Worm (Caenorhabditis elegans) whole organism, young adult: ENCODE measurements around the gene lec-7.

ENCODE experiments used
- F23B12.7 ChIP-seq: sonication (generic microtip); optimal IDR thresholded peaks from 2 replicates; lab custom pipeline; 2017; ENCODE audit warnings: missing genetic modification characterization, mild to moderate bottlenecking, missing compliant biosample characterization, antibody characterized with exemption, moderate library complexity; ENCODE audit not compliant: insufficient read depth
- F37B4.10 ChIP-seq: fragments of 200-800 bp; sonication (Bioruptor generic); IDR thresholded peaks from 2 replicates; pipeline ENCODE4 v1.3.6; 2022; ENCODE audit warnings: missing genetic modification characterization, missing compliant biosample characterization
- F39B2.1 ChIP-seq: fragments of 200-800 bp; sonication (Bioruptor generic); IDR thresholded peaks from 2 replicates; pipeline ENCODE4 v1.3.6; 2022; ENCODE audit warnings: missing genetic modification reagents, missing genetic modification characterization, missing compliant biosample characterization
- K11D2.4 ChIP-seq: fragments of 200-800 bp; sonication (Bioruptor generic); IDR thresholded peaks from 2 replicates; pipeline ENCODE4 v1.3.6; 2022; ENCODE audit warnings: missing genetic modification reagents, missing genetic modification characterization, missing compliant biosample characterization
- T07F8.4 ChIP-seq: sonication (generic microtip); optimal IDR thresholded peaks from 2 replicates; lab custom pipeline; 2016; ENCODE audit warnings: mild to moderate bottlenecking, missing genetic modification characterization, moderate library complexity, missing compliant biosample characterization
- T26A5.8 ChIP-seq: sonication (generic microtip); optimal IDR thresholded peaks from 2 replicates; lab custom pipeline; 2016; ENCODE audit warnings: missing genetic modification characterization, missing compliant biosample characterization
- Y53G8AR.9 ChIP-seq: fragments of 200-800 bp; sonication (Bioruptor generic); conservative IDR thresholded peaks from 2 replicates; pipeline ENCODE4 v1.3.6; 2022; ENCODE audit warnings: missing genetic modification reagents, missing genetic modification characterization, missing compliant biosample characterization
- Y56A3A.18 ChIP-seq: fragments of 200-800 bp; sonication (Bioruptor generic); IDR thresholded peaks from 2 replicates; pipeline ENCODE4 v1.3.6; 2022; ENCODE audit warnings: missing genetic modification reagents, missing genetic modification characterization, missing compliant biosample characterization
- Y67H2A.10 ChIP-seq: fragments of 200-800 bp; sonication (Bioruptor generic); conservative IDR thresholded peaks from 2 replicates; pipeline ENCODE4 v1.3.6; 2022; ENCODE audit warnings: missing genetic modification reagents, missing genetic modification characterization, missing compliant biosample characterization
- Y79H2A.3 ChIP-seq: fragments of 200-800 bp; sonication (Bioruptor generic); conservative IDR thresholded peaks from 2 replicates; pipeline ENCODE4 v1.3.6; 2022; ENCODE audit warnings: missing genetic modification reagents, missing genetic modification characterization, missing compliant biosample characterization
- akir-1 ChIP-seq: fragments of 200-800 bp; sonication (Bioruptor generic); optimal IDR thresholded peaks from 2 replicates; lab custom pipeline; 2018; ENCODE audit warnings: mild to moderate bottlenecking, missing genetic modification characterization, moderate library complexity, missing compliant biosample characterization
- attf-5 ChIP-seq: fragments of 200-800 bp; sonication (Bioruptor generic); optimal IDR thresholded peaks from 2 replicates; lab custom pipeline; 2018; ENCODE audit warnings: mild to moderate bottlenecking, missing genetic modification characterization, missing compliant biosample characterization
- ceh-58 ChIP-seq: fragments of 200-800 bp; sonication (Bioruptor generic); IDR thresholded peaks from 2 replicates; pipeline ENCODE4 v1.3.6; 2022; ENCODE audit warnings: missing genetic modification characterization, missing compliant biosample characterization
- ceh-91 ChIP-seq: fragments of 200-800 bp; sonication (Bioruptor generic); IDR thresholded peaks from 2 replicates; pipeline ENCODE4 v1.3.6; 2022; ENCODE audit warnings: missing genetic modification reagents, missing genetic modification characterization, missing compliant biosample characterization
- die-1 ChIP-seq: sonication (generic microtip); optimal IDR thresholded peaks from 2 replicates; lab custom pipeline; 2016; ENCODE audit warnings: missing genotype, mild to moderate bottlenecking, missing genetic modification characterization, missing compliant biosample characterization
- dox-1 ChIP-seq: fragments of 200-800 bp; sonication (Bioruptor generic); IDR thresholded peaks from 2 replicates; pipeline ENCODE4 v1.3.6; 2022; ENCODE audit warnings: missing genetic modification reagents, missing genetic modification characterization, missing compliant biosample characterization
- gei-17 ChIP-seq: fragments of 200-800 bp; sonication (Bioruptor generic); optimal IDR thresholded peaks from 2 replicates; lab custom pipeline; 2018; ENCODE audit warnings: mild to moderate bottlenecking, missing genetic modification characterization, missing compliant biosample characterization
- him-1 ChIP-seq: sonication (generic microtip); optimal IDR thresholded peaks from 2 replicates; lab custom pipeline; 2016; ENCODE audit warnings: missing genotype, missing genetic modification reagents, missing genetic modification characterization, missing compliant biosample characterization
- hlh-12 ChIP-seq: sonication (generic microtip); optimal IDR thresholded peaks from 2 replicates; lab custom pipeline; 2016; ENCODE audit warnings: missing genetic modification characterization, missing compliant biosample characterization
- hmg-1.2 ChIP-seq: fragments of 200-800 bp; sonication (Bioruptor generic); IDR thresholded peaks from 2 replicates; pipeline ENCODE4 v1.3.6; 2022; ENCODE audit warnings: missing genetic modification reagents, missing genetic modification characterization, missing compliant biosample characterization
- hmg-20 ChIP-seq: fragments of 200-800 bp; sonication (Bioruptor generic); IDR thresholded peaks from 2 replicates; pipeline ENCODE4 v1.3.6; 2022; ENCODE audit warnings: missing genetic modification reagents, missing genetic modification characterization, missing compliant biosample characterization
- hrde-1 ChIP-seq: sonication (generic microtip); optimal IDR thresholded peaks from 2 replicates; lab custom pipeline; 2016; ENCODE audit warnings: missing genetic modification characterization, mild to moderate bottlenecking, missing compliant biosample characterization, moderate library complexity, missing genotype, missing genetic modification reagents, borderline replicate concordance
- hsf-1 ChIP-seq: fragments of 200-800 bp; sonication (Bioruptor generic); IDR thresholded peaks from 2 replicates; pipeline ENCODE4 v1.3.6; 2022; ENCODE audit warnings: missing genetic modification reagents, missing genetic modification characterization, missing compliant biosample characterization
- let-526 ChIP-seq: fragments of 200-800 bp; sonication (Bioruptor generic); IDR thresholded peaks from 2 replicates; pipeline ENCODE4 v1.3.6; 2022; ENCODE audit warnings: missing genetic modification reagents, missing genetic modification characterization, missing compliant biosample characterization
- lin-26 ChIP-seq: fragments of 200-800 bp; sonication (Bioruptor generic); IDR thresholded peaks from 2 replicates; pipeline ENCODE4 v1.3.6; 2022; ENCODE audit warnings: missing genetic modification reagents, missing genetic modification characterization, missing compliant biosample characterization
- lin-40 ChIP-seq: sonication (generic microtip); optimal IDR thresholded peaks from 2 replicates; lab custom pipeline; 2016; ENCODE audit warnings: missing genetic modification characterization, mild to moderate bottlenecking, missing compliant biosample characterization, missing genotype, missing genetic modification reagents
- lsy-27 ChIP-seq: sonication (generic microtip); optimal IDR thresholded peaks from 2 replicates; lab custom pipeline; 2017; ENCODE audit warnings: missing genetic modification characterization, mild to moderate bottlenecking, missing compliant biosample characterization, antibody characterized with exemption, missing genotype, borderline replicate concordance; ENCODE audit not compliant: insufficient read depth
- nfya-1 ChIP-seq: sonication (generic microtip); optimal IDR thresholded peaks from 2 replicates; lab custom pipeline; 2017; ENCODE audit warnings: antibody characterized with exemption, missing compliant biosample characterization, missing genetic modification characterization, borderline replicate concordance; ENCODE audit not compliant: insufficient read depth
- nfyb-1 ChIP-seq: fragments of 200-800 bp; sonication (Bioruptor generic); IDR thresholded peaks from 2 replicates; pipeline ENCODE4 v1.3.6; 2022; ENCODE audit warnings: missing genetic modification reagents, missing genetic modification characterization, missing compliant biosample characterization
- sea-2 ChIP-seq: fragments of 200-800 bp; sonication (Bioruptor generic); IDR thresholded peaks from 2 replicates; pipeline ENCODE4 v1.3.6; 2022; ENCODE audit warnings: missing genetic modification characterization, missing compliant biosample characterization
- snpc-1.1 ChIP-seq: sonication (generic microtip); optimal IDR thresholded peaks from 2 replicates; lab custom pipeline; 2017; ENCODE audit warnings: missing genetic modification characterization, mild to moderate bottlenecking, missing compliant biosample characterization, antibody characterized with exemption, moderate library complexity, missing genotype, missing genetic modification reagents; ENCODE audit not compliant: insufficient read depth
- somi-1 ChIP-seq: fragments of 200-800 bp; sonication (Bioruptor generic); optimal IDR thresholded peaks from 2 replicates; lab custom pipeline; 2018; ENCODE audit warnings: mild to moderate bottlenecking, missing genetic modification characterization, missing compliant biosample characterization
- tlf-1 ChIP-seq: fragments of 200-800 bp; sonication (Bioruptor generic); optimal IDR thresholded peaks from 2 replicates; lab custom pipeline; 2018; ENCODE audit warnings: mild to moderate bottlenecking, missing genetic modification characterization, missing compliant biosample characterization
- ztf-22 ChIP-seq: fragments of 200-800 bp; sonication (Bioruptor generic); optimal IDR thresholded peaks from 2 replicates; lab custom pipeline; 2018; ENCODE audit warnings: mild to moderate bottlenecking, missing genetic modification characterization, moderate library complexity, missing compliant biosample characterization
- ztf-25 ChIP-seq: fragments of 200-800 bp; sonication (Bioruptor generic); IDR thresholded peaks from 2 replicates; pipeline ENCODE4 v1.3.6; 2022; ENCODE audit warnings: missing genetic modification reagents, missing genetic modification characterization, missing compliant biosample characterization
- ztf-3 ChIP-seq: fragments of 200-800 bp; sonication (Bioruptor generic); optimal IDR thresholded peaks from 2 replicates; lab custom pipeline; 2018; ENCODE audit warnings: mild to moderate bottlenecking, missing genetic modification characterization, missing compliant biosample characterization

The lec-7 gene

DNA sequence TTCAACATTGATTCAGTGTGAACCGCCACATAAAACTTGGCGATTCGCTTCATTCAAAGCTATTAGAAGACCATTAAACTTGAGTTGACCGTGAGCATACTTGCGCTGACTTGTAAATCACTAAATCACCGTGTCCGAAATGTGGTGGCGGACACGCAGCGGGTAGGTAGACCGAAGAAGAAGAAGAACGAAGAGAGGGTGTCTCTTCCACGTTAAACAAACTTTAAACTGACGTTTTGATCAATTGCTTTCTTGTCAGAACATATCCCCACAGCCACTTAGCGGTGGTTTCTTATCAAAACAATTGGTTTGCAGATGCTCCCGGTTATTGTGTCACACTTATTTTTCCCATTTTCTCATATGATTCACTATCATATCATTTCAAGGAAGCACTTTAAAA lies 8.3 kb upstream of the lec-7 start:
- TF ChIP-seq Y79H2A.3 (GFP tag; lab: Robert Waterston, UW) (no peak), die-1 (no peak), lin-26 (GFP tag; lab: Robert Waterston, UW) (no peak), hmg-1.2 (no peak), ceh-58 (GFP tag; lab: Robert Waterston, UW) (no peak), nfya-1 (no peak), nfyb-1 (GFP tag; lab: Robert Waterston, UW) (no peak), lsy-27 (tag; lab: Kevin White, UChicago) (no peak), snpc-1.1 (tag; lab: Kevin White, UChicago) (no peak), tlf-1 (GFP tag; lab: Kevin White, UChicago) (no peak), hmg-20 (GFP tag; lab: Robert Waterston, UW) (no peak)

ce11 chrX:9845916-9846315 lies 5.9 kb upstream of the lec-7 start:
- no peak for TF ChIP-seq Y56A3A.18 (GFP tag; lab: Robert Waterston, UW)
- no peak for TF ChIP-seq T07F8.4 (tag; lab: Kevin White, UChicago)
- TF ChIP-seq Y67H2A.10 (GFP tag; lab: Robert Waterston, UW), result no peak
- no peak for TF ChIP-seq ceh-91 (GFP tag; lab: Robert Waterston, UW)
- TF ChIP-seq hrde-1 (tag; lab: Kevin White, UChicago), result no peak
- TF ChIP-seq sea-2 (GFP tag; lab: Robert Waterston, UW), result no peak
- TF ChIP-seq F37B4.10, result no peak
- TF ChIP-seq ztf-22, result no peak
- no peak for TF ChIP-seq attf-5 (GFP tag; lab: Kevin White, UChicago)
- TF ChIP-seq Y53G8AR.9 (GFP tag; lab: Robert Waterston, UW), result no peak
- TF ChIP-seq gei-17 (GFP tag; lab: Kevin White, UChicago), result no peak
- no peak for TF ChIP-seq T26A5.8 (tag; lab: Kevin White, UChicago)
- no peak for TF ChIP-seq F39B2.1
- TF ChIP-seq let-526 (GFP tag; lab: Robert Waterston, UW), result no peak
- no peak for TF ChIP-seq lin-40 (tag; lab: Kevin White, UChicago)
- TF ChIP-seq ztf-25 (GFP tag; lab: Robert Waterston, UW), result no peak
- TF ChIP-seq him-1, result no peak
- TF ChIP-seq hsf-1 (GFP tag; lab: Robert Waterston, UW), result no peak
- no peak for TF ChIP-seq Y79H2A.3 (GFP tag; lab: Robert Waterston, UW)
- no peak for TF ChIP-seq akir-1 (GFP tag; lab: Kevin White, UChicago)
- TF ChIP-seq, all 124 proteins: peak for 0

DNA sequence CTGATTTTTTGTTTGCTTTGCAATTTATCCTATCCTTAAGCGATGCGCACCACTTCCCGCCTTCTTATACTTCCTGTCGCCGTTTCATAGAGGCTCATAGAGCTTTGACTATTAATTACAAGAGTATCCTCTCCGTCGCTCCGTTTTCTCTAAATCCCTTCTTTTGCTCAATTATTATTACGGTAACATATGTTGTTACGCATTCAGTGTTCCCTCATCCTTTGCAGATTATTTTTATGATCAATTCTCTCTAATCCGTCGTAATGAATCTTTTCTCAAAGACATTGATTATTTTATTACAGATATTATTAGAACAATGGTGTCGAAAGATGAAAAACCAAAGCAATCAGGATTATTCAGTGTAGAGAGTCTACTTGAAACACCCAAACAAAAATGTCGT lies 4.9 kb upstream of the lec-7 start, which contains the start of gene vab-15:
vab-15 (plus strand) TSS at position 301 of the 400 bp plus-strand sequence.
- TF ChIP-seq K11D2.4, result no peak
- TF ChIP-seq somi-1 (GFP tag; lab: Kevin White, UChicago), result no peak
- no peak for TF ChIP-seq ztf-3 (GFP tag; lab: Kevin White, UChicago)
- no peak for TF ChIP-seq F23B12.7 (tag; lab: Kevin White, UChicago)
- TF ChIP-seq dox-1 (GFP tag; lab: Robert Waterston, UW), result no peak
- no peak for TF ChIP-seq hlh-12
